Fruit fly (Drosophila melanogaster) Kc167 (cell line): ENCODE measurements around the gene Pfdn2.

Source experiments
- Myc ChIP-seq: fragments of >200 bp; optimal IDR thresholded peaks from 2 replicates; lab custom pipeline; 2017; ENCODE audit warnings: missing external identifiers
- insv ChIP-seq: fragments of >200 bp; optimal IDR thresholded peaks from 3 replicates; lab custom pipeline; 2018; ENCODE audit warnings: missing external identifiers
- psq ChIP-seq: fragments of >200 bp; optimal IDR thresholded peaks from 2 replicates; lab custom pipeline; 2017; ENCODE audit warnings: missing external identifiers

DNA sequence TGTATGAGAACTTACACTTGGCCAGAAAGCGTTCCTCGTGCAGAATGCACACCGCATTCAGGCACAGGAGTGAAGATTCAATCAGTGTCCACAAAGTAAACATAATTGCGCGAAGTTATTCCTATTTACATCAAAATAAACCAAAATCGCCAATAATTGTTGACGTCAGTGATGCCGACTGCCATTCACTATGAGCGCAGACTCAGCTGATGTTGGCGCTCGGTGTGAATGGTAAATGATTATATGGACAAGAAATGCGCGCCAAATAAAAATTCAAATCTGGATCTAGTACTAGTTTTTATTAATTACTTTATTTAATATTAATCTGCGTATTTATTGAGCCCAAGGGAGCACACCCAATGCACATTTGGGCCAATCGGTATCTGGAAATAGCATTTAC is 11.7 kb downstream of the Pfdn2 start, which contains the start of gene CG32069:
- TF ChIP-seq psq (lab: Kevin White, UChicago) (no peak), insv (lab: Kevin White, UChicago) (no peak), Myc (lab: Kevin White, UChicago) (no peak)
